Fruit fly (Drosophila melanogaster) S2 (cell line): ENCODE data around the gene plum.

Experiments used
- CG8478 ChIP-seq: fragments of >200 bp; optimal IDR thresholded peaks from 2 replicates; lab custom pipeline; 2018
- CTCF ChIP-seq, 2 experiments: fragments of >200 bp; optimal IDR thresholded peaks; 2 replicates each; lab custom pipeline; 2018

DNA sequence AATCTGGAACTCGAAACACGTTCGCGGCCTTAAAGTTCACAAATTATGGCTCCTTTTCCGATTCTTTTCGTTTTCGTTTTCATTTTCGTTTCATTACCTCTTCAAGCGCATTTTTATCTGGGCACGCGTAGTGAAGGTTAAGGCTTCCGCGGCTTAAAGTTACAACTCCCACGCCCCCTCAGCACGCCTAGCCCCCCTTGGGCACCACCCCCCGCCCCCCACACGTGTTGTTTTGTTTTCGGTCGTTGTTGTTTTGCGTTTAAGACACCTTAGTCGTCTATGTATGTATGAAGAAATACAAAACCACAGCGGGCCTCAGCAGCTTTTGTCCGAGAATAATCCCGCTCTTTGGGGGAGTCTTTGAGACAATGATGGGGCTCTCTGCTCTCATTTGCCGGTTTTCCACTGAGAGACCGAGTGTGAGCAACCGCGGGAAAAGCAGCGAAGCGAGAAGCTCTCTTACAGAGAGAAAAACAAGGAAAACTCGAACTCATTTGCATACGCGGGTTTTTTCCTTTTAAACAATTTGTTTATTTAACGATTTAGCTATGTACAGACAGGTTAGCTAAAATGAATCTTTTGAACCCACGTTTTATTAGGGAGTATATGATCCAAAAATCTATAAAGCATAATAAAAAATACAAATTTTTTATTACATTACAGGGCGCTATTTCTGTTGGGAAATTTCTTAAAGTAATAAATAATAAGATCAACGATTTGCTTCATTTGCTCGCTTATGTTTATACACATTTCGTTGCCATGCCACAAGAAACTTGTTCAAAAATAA, 72.7 kb downstream of the plum start:
- TF ChIP-seq CTCF (optimal IDR thresholded peaks at IDR 0.05; lab: Kevin White, UChicago), result no peak
- no peak for TF ChIP-seq CG8478 (lab: Kevin White, UChicago)
